Fruit fly (Drosophila melanogaster) whole organism, prepupa: ENCODE data around the gene CG12984.

Experiments
- Blimp-1 ChIP-seq: fragments of 200-800 bp; sonication (Bioruptor generic); optimal IDR thresholded peaks from 3 replicates; lab custom pipeline; 2017; ENCODE audit warnings: missing biosample characterization, missing genetic modification characterization, mild to moderate bottlenecking, moderate library complexity, missing genetic modification reagents
- CG10631 ChIP-seq: fragments of 200-800 bp; sonication (Bioruptor generic); optimal IDR thresholded peaks from 2 replicates; lab custom pipeline; 2016; ENCODE audit warnings: missing biosample characterization, missing genetic modification characterization
- CG10669 ChIP-seq: fragments of 200-800 bp; sonication (Bioruptor generic); optimal IDR thresholded peaks from 3 replicates; lab custom pipeline; 2018; ENCODE audit warnings: missing biosample characterization, mild to moderate bottlenecking, missing genetic modification characterization, moderate library complexity
- CG11294 ChIP-seq: fragments of 200-800 bp; sonication (Bioruptor generic); IDR thresholded peaks from 2 replicates; pipeline ENCODE4 v1.3.6; 2022; ENCODE audit warnings: missing biosample characterization, missing genetic modification characterization
- CG15336 ChIP-seq: fragments of 200-800 bp; sonication (Bioruptor generic); IDR thresholded peaks from 2 replicates; pipeline ENCODE4 v1.3.6; 2022; ENCODE audit warnings: missing biosample characterization, missing genetic modification characterization
- CG16779 ChIP-seq: fragments of 200-800 bp; sonication (Bioruptor generic); optimal IDR thresholded peaks from 3 replicates; lab custom pipeline; 2017; ENCODE audit warnings: missing biosample characterization, mild to moderate bottlenecking, missing genetic modification characterization
- CG3032 ChIP-seq: fragments of 200-800 bp; optimal IDR thresholded peaks from 2 replicates; lab custom pipeline; 2019; ENCODE audit warnings: missing biosample characterization, mild to moderate bottlenecking, missing genetic modification characterization, moderate library complexity
- CG34406 ChIP-seq: fragments of 200-800 bp; sonication (Bioruptor generic); optimal IDR thresholded peaks from 3 replicates; lab custom pipeline; 2016; ENCODE audit warnings: missing biosample characterization, missing genetic modification characterization
- CG3919 ChIP-seq: fragments of 200-800 bp; sonication (Bioruptor generic); optimal IDR thresholded peaks from 3 replicates; lab custom pipeline; 2016; ENCODE audit warnings: missing biosample characterization, missing genetic modification characterization
- CG6163 ChIP-seq: fragments of 200-800 bp; sonication (Bioruptor generic); IDR thresholded peaks from 3 replicates; pipeline ENCODE4 v1.3.6; 2022; ENCODE audit warnings: missing biosample characterization, missing genetic modification characterization
- CG6276 ChIP-seq: fragments of 200-800 bp; sonication (Bioruptor generic); optimal IDR thresholded peaks from 2 replicates; lab custom pipeline; 2017; ENCODE audit warnings: missing biosample characterization, mild to moderate bottlenecking, missing genetic modification characterization
- CG6792 ChIP-seq: fragments of 200-800 bp; sonication (Bioruptor generic); optimal IDR thresholded peaks from 3 replicates; lab custom pipeline; 2016; ENCODE audit warnings: missing biosample characterization, missing genetic modification characterization
- CG6808 ChIP-seq: fragments of 200-800 bp; sonication (Bioruptor generic); optimal IDR thresholded peaks from 3 replicates; lab custom pipeline; 2017; ENCODE audit warnings: missing biosample characterization, missing genetic modification characterization, mild to moderate bottlenecking, moderate library complexity, missing genetic modification reagents
- CG6854 ChIP-seq: fragments of 200-800 bp; sonication (Bioruptor generic); optimal IDR thresholded peaks from 2 replicates; lab custom pipeline; 2017; ENCODE audit warnings: missing biosample characterization, mild to moderate bottlenecking, missing genetic modification characterization
- CG7368 ChIP-seq: fragments of 200-800 bp; sonication (Bioruptor generic); optimal IDR thresholded peaks from 3 replicates; lab custom pipeline; 2016; ENCODE audit warnings: missing biosample characterization, missing genetic modification characterization
- CG8119 ChIP-seq: fragments of 200-800 bp; sonication (Bioruptor generic); IDR thresholded peaks from 3 replicates; pipeline ENCODE4 v1.3.6; 2022; ENCODE audit warnings: missing biosample characterization, missing genetic modification characterization
- CG8319 ChIP-seq: fragments of 200-800 bp; sonication (Bioruptor generic); optimal IDR thresholded peaks from 3 replicates; lab custom pipeline; 2016; ENCODE audit warnings: missing biosample characterization, missing genetic modification characterization
- CG8632 ChIP-seq: fragments of 200-800 bp; sonication (Bioruptor generic); optimal IDR thresholded peaks from 3 replicates; lab custom pipeline; 2016; ENCODE audit warnings: missing biosample characterization, missing genetic modification characterization
- CG9139 ChIP-seq: fragments of 200-800 bp; sonication (Bioruptor generic); optimal IDR thresholded peaks from 3 replicates; lab custom pipeline; 2017; ENCODE audit warnings: missing biosample characterization, mild to moderate bottlenecking, missing genetic modification characterization
- Eip75B ChIP-seq: fragments of 200-800 bp; sonication (Bioruptor generic); optimal IDR thresholded peaks from 3 replicates; lab custom pipeline; 2016; ENCODE audit warnings: missing biosample characterization, missing genetic modification characterization
- Eip78C ChIP-seq: fragments of 200-800 bp; sonication (Bioruptor generic); peaks from one replicate; lab custom pipeline; 2016; ENCODE audit warnings: missing biosample characterization, missing genetic modification characterization
- Ets21C ChIP-seq: fragments of 200-800 bp; sonication (Bioruptor generic); optimal IDR thresholded peaks from 3 replicates; lab custom pipeline; 2016; ENCODE audit warnings: missing biosample characterization, missing genetic modification characterization
- Ets96B ChIP-seq: fragments of 200-800 bp; optimal IDR thresholded peaks from 2 replicates; lab custom pipeline; 2019; ENCODE audit warnings: missing biosample characterization, mild to moderate bottlenecking, missing genetic modification characterization, moderate library complexity
- Gug ChIP-seq: fragments of 200-800 bp; sonication (Bioruptor generic); IDR thresholded peaks from 2 replicates; pipeline ENCODE4 v1.3.6; 2022; ENCODE audit warnings: missing biosample characterization, missing genetic modification characterization
- Hr38 ChIP-seq: sonication (Bioruptor generic); optimal IDR thresholded peaks from 2 replicates; lab custom pipeline; 2016; ENCODE audit warnings: missing biosample characterization, missing genetic modification characterization
- Hr39 ChIP-seq: fragments of 200-800 bp; sonication (Bioruptor generic); optimal IDR thresholded peaks from 2 replicates; lab custom pipeline; 2016; ENCODE audit warnings: missing biosample characterization, missing genetic modification characterization
- Hr4 ChIP-seq: fragments of 200-800 bp; sonication (Bioruptor generic); optimal IDR thresholded peaks from 3 replicates; lab custom pipeline; 2016; ENCODE audit warnings: missing biosample characterization, missing genetic modification characterization
- Lpt ChIP-seq: fragments of 200-800 bp; sonication (Bioruptor generic); optimal IDR thresholded peaks from 3 replicates; lab custom pipeline; 2016; ENCODE audit warnings: missing biosample characterization, missing genetic modification characterization
- Met ChIP-seq: fragments of 200-800 bp; sonication (Bioruptor generic); optimal IDR thresholded peaks from 3 replicates; lab custom pipeline; 2016; ENCODE audit warnings: missing biosample characterization, missing genetic modification characterization
- OdsH ChIP-seq: fragments of 200-800 bp; sonication (Bioruptor generic); optimal IDR thresholded peaks from 3 replicates; lab custom pipeline; 2016; ENCODE audit warnings: missing biosample characterization, missing genetic modification characterization
- Smox ChIP-seq: fragments of 200-800 bp; sonication (Bioruptor generic); optimal IDR thresholded peaks from 3 replicates; lab custom pipeline; 2016; ENCODE audit warnings: missing biosample characterization, missing genetic modification characterization
- Sox102F ChIP-seq: fragments of 200-800 bp; sonication (Bioruptor generic); optimal IDR thresholded peaks from 2 replicates; lab custom pipeline; 2016; ENCODE audit warnings: missing biosample characterization, mild to moderate bottlenecking, missing genetic modification characterization
- Sox15 ChIP-seq: fragments of 200-800 bp; sonication (Bioruptor generic); optimal IDR thresholded peaks from 3 replicates; lab custom pipeline; 2016; ENCODE audit warnings: missing biosample characterization, missing genetic modification characterization
- acj6 ChIP-seq: fragments of 200-800 bp; sonication (Bioruptor generic); optimal IDR thresholded peaks from 3 replicates; lab custom pipeline; 2016; ENCODE audit warnings: missing biosample characterization, missing genetic modification characterization
- cyc ChIP-seq: fragments of 200-800 bp; sonication (Bioruptor generic); optimal IDR thresholded peaks from 3 replicates; lab custom pipeline; 2016; ENCODE audit warnings: missing biosample characterization, missing genetic modification characterization
- dac ChIP-seq: fragments of 200-800 bp; sonication (Bioruptor generic); optimal IDR thresholded peaks from 2 replicates; lab custom pipeline; 2017; ENCODE audit warnings: missing biosample characterization, mild to moderate bottlenecking, missing genetic modification characterization
- dsx ChIP-seq: fragments of 200-800 bp; optimal IDR thresholded peaks from 3 replicates; lab custom pipeline; 2019; ENCODE audit warnings: missing biosample characterization, mild to moderate bottlenecking, missing genetic modification characterization, moderate library complexity; ENCODE audit not compliant: poor library complexity, severe bottlenecking
- eg ChIP-seq: fragments of 200-800 bp; sonication (Bioruptor generic); IDR thresholded peaks from 3 replicates; pipeline ENCODE4 v1.3.6; 2022; ENCODE audit warnings: missing biosample characterization, missing genetic modification characterization
- fd85E ChIP-seq: fragments of 200-800 bp; sonication (Bioruptor generic); optimal IDR thresholded peaks from 3 replicates; lab custom pipeline; 2016; ENCODE audit warnings: missing biosample characterization, missing genetic modification characterization
- fkh ChIP-seq: fragments of 200-800 bp; sonication (Bioruptor generic); optimal IDR thresholded peaks from 3 replicates; lab custom pipeline; 2017; ENCODE audit warnings: missing biosample characterization, mild to moderate bottlenecking, missing genetic modification characterization, moderate library complexity
- lz ChIP-seq: fragments of 200-800 bp; sonication (Bioruptor generic); optimal IDR thresholded peaks from 3 replicates; lab custom pipeline; 2016; ENCODE audit warnings: missing biosample characterization, missing genetic modification characterization
- net ChIP-seq: fragments of 200-800 bp; sonication (Bioruptor generic); optimal IDR thresholded peaks from 3 replicates; lab custom pipeline; 2016; ENCODE audit warnings: missing biosample characterization, missing genetic modification characterization
- pdm3 ChIP-seq: fragments of 200-800 bp; sonication (Bioruptor generic); optimal IDR thresholded peaks from 3 replicates; lab custom pipeline; 2016; ENCODE audit warnings: missing biosample characterization, missing genetic modification characterization
- salr ChIP-seq, 2 experiments: fragments of 200-800 bp; sonication (Bioruptor generic); optimal IDR thresholded peaks; 3 replicates each; lab custom pipeline; 2016 to 2018; ENCODE audit warnings: missing biosample characterization in 2 of 2, missing genetic modification characterization in 2 of 2, mild to moderate bottlenecking in 1 of 2
- ss ChIP-seq, 2 experiments: fragments of 200-800 bp; sonication (Bioruptor generic); optimal IDR thresholded peaks; 2 replicates in 1 of 2; 3 replicates in 1 of 2; lab custom pipeline; 2017 to 2018; ENCODE audit warnings: mild to moderate bottlenecking in 2 of 2, missing biosample characterization in 2 of 2, missing genetic modification characterization in 2 of 2, moderate library complexity in 1 of 2
- vri ChIP-seq: fragments of 200-800 bp; sonication (Bioruptor generic); optimal IDR thresholded peaks from 3 replicates; lab custom pipeline; 2016; ENCODE audit warnings: missing biosample characterization, mild to moderate bottlenecking, missing genetic modification characterization

CG12984 gene

DNA sequence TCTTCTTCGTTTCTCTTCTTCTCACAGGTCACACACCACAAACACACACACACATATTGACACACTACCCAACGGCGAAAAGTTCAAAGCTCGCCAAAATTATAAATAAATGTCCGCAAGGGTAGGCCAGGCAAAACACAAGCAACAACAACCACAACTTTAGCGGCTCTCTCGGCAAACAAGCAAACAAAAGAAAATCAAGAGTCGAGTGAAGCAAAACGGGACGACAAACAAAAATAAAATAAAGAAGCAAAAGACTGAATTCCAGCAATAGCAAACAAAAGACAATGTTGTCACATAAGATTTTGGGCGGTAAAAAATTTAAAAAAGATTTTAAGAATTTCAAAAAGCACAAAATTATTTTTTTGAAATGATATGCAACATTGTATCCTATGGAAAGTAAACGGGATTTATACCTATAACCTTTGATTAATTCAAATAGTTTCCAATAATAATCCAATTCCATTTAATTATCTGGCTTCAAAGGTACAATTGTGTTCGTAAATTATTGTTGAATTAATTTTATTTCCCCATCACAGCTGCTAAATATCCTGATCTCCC, 16.9 kb downstream of the CG12984 start (continued):
- TF ChIP-seq Hr39 (GFP tag; lab: Kevin White, UChicago), result no peak
- no peak for TF ChIP-seq lz (GFP tag; lab: Kevin White, UChicago)
- no peak for TF ChIP-seq CG9139 (GFP tag; lab: Kevin White, UChicago)
- no peak for TF ChIP-seq CG7368
- peak; percentile 8 for TF ChIP-seq Met (GFP tag; lab: Kevin White, UChicago)
- TF ChIP-seq eg (GFP tag; lab: Robert Waterston, UW), result no peak
- TF ChIP-seq CG3032 (tag; lab: Kevin White, UChicago), result no peak
- TF ChIP-seq pdm3 (GFP tag; lab: Kevin White, UChicago), result peak; percentile 7
- peak in 1 of 2 experiments; percentile 7 for TF ChIP-seq salr (GFP tag; optimal IDR thresholded peaks at IDR 0.05; lab: Kevin White, UChicago)
- no peak for TF ChIP-seq dac (GFP tag; lab: Kevin White, UChicago)
- TF ChIP-seq CG8632 (GFP tag; lab: Kevin White, UChicago), result no peak
- TF ChIP-seq Hr38, result no peak
- no peak for TF ChIP-seq vri (GFP tag; lab: Kevin White, UChicago)
- no peak for TF ChIP-seq CG8319 (GFP tag; lab: Kevin White, UChicago)
- TF ChIP-seq cyc (GFP tag; lab: Kevin White, UChicago), result no peak
- TF ChIP-seq fd85E (GFP tag; lab: Kevin White, UChicago), result no peak
- no peak for TF ChIP-seq ss (GFP tag; optimal IDR thresholded peaks at IDR 0.05; lab: Kevin White, UChicago)
- peak; percentile 63 for TF ChIP-seq fkh
- TF ChIP-seq Sox102F (GFP tag; lab: Kevin White, UChicago), result peak; percentile 12
- no peak for TF ChIP-seq Eip75B
- no peak for TF ChIP-seq Smox (GFP tag; lab: Kevin White, UChicago)
- TF ChIP-seq CG10631 (GFP tag; lab: Kevin White, UChicago), result no peak
- TF ChIP-seq Sox15 (GFP tag; lab: Kevin White, UChicago), result no peak
- no peak for TF ChIP-seq Gug (GFP tag; lab: Robert Waterston, UW)
- no peak for TF ChIP-seq OdsH (GFP tag; lab: Kevin White, UChicago)
- TF ChIP-seq CG6854 (GFP tag; lab: Kevin White, UChicago), result no peak
- no peak for TF ChIP-seq CG6276 (GFP tag; lab: Kevin White, UChicago)
- TF ChIP-seq CG16779 (tag; lab: Kevin White, UChicago), result no peak
- no peak for TF ChIP-seq CG15336 (GFP tag; lab: Robert Waterston, UW)
- TF ChIP-seq CG6808 (GFP tag; lab: Kevin White, UChicago), result no peak
- no peak for TF ChIP-seq net
- TF ChIP-seq, all 60 proteins: peak for 9

DNA sequence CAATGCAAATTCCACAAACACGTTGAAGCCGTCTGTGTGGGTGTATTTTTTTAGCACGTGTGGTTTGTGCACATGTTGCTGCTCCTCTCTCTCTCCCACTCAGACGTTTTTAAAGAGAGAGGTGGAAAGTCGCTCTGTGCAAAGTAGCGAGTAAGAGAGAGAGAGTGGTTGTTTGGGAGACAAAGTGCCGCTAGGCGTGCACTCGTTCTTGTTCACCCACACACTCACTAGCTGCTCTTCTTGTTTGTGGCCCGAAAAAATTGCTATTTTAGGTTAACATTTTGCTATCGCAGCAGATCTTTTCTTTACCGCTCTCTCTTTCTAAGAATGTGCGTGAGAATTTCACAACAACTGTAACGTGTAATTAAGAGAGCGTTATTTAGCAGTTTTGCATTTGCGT, 17.4 kb downstream of the CG12984 start:
- TF ChIP-seq ss (GFP tag; optimal IDR thresholded peaks at IDR 0.05; lab: Kevin White, UChicago), result peak in 1 of 2 experiments; percentile 2
- no peak for TF ChIP-seq CG34406 (GFP tag; lab: Kevin White, UChicago)
- no peak for TF ChIP-seq Ets96B (tag; lab: Kevin White, UChicago)
- no peak for TF ChIP-seq CG11294
- peak; percentile 24; the same call in 1 of the 3 replicates for TF ChIP-seq eg (GFP tag; lab: Robert Waterston, UW)
- peak; percentile 21 for TF ChIP-seq fd85E (GFP tag; lab: Kevin White, UChicago)
- no peak for TF ChIP-seq OdsH (GFP tag; lab: Kevin White, UChicago)
- peak; percentile 39; the same call in 1 of the 3 replicates for TF ChIP-seq CG6163 (GFP tag; lab: Robert Waterston, UW)
- TF ChIP-seq, all 60 proteins: peak for 4

DNA sequence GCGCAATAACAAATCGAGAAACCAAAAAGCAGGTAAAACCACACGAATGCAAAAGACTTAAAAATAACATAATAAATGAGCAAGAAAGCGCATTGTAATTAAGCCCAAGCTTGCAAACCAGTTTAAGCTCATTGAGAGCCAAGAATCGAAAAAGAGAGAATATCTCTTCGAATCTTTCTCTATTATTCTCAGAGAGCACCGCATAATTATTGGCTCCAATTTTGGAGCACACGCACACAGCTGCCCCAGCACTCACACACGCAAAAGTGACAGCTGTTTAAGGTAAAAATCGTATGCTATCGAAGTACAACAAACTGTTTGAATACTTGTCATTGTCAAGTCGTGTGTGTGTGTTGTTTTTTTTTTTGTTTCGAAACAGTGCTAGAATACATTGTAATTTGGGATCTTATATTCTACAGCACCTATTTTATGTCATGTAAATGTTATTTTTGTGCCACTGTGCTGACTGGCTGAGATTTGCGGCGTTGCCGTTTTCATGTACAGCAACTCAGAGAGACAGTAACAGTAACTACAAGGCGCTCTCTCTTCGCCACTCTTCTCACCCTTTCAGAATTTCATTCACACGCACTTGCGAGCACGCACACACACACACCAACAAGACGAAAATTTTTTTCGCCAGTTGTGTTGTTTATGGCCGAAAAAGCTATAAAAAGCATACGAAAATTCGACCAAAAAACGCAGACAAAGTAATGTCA, 18.1 kb downstream of the CG12984 start:
- TF ChIP-seq acj6 (GFP tag; lab: Kevin White, UChicago) (peak; percentile 78), Sox15 (GFP tag; lab: Kevin White, UChicago) (peak; percentile 64), pdm3 (GFP tag; lab: Kevin White, UChicago) (peak; percentile 84), vri (GFP tag; lab: Kevin White, UChicago) (peak; percentile 78), Blimp-1 (GFP tag; lab: Kevin White, UChicago) (peak; percentile 7), fkh (no peak), CG10631 (GFP tag; lab: Kevin White, UChicago) (peak; percentile 78), CG3032 (tag; lab: Kevin White, UChicago) (no peak), Eip78C (GFP tag; lab: Kevin White, UChicago) (peak; percentile 95), dsx (GFP tag; lab: Kevin White, UChicago) (peak; percentile 76), CG3919 (GFP tag; lab: Kevin White, UChicago) (peak; percentile 84), CG8319 (GFP tag; lab: Kevin White, UChicago) (peak; percentile 66), Ets21C (GFP tag; lab: Kevin White, UChicago) (peak; percentile 74), net (peak; percentile 78), Hr4 (GFP tag; lab: Kevin White, UChicago) (peak; percentile 69), CG6792 (GFP tag; lab: Kevin White, UChicago) (peak; percentile 78), CG10669 (peak; percentile 60), CG8119 (GFP tag; lab: Robert Waterston, UW) (peak; percentile 82; the same call in 2 of the 3 replicates), Lpt (peak; percentile 68)
